Worm (Caenorhabditis elegans) whole organism, L2 larva: ENCODE results near the gene Y51A2B.8.
"Not testable (repeated sequence)": the region's sequence is repeated elsewhere in the genome, so short reads cannot be mapped to it uniquely, and the experiment has no call there.

Experiments
- C34F6.9 ChIP-seq: fragments of 150-350 bp; optimal IDR thresholded peaks from 2 replicates; lab custom pipeline; 2014; ENCODE audit warnings: missing biosample characterization, missing genetic modification characterization
- R02D3.7 ChIP-seq: fragments of 150-350 bp; optimal IDR thresholded peaks from 2 replicates; lab custom pipeline; 2014; ENCODE audit warnings: missing biosample characterization, missing genetic modification characterization
- Y55F3AM.14 ChIP-seq: fragments of 200-800 bp; sonication (Bioruptor generic); optimal IDR thresholded peaks from 2 replicates; lab custom pipeline; 2018; ENCODE audit warnings: mild to moderate bottlenecking, missing genetic modification characterization, missing compliant biosample characterization
- alr-1 ChIP-seq: fragments of 150-350 bp; optimal IDR thresholded peaks from 2 replicates; lab custom pipeline; 2014; ENCODE audit warnings: missing biosample characterization, missing genetic modification characterization
- aly-2 ChIP-seq: fragments of 150-350 bp; optimal IDR thresholded peaks from 2 replicates; lab custom pipeline; 2014; ENCODE audit warnings: missing biosample characterization, missing genetic modification characterization
- ama-1 ChIP-seq: fragments of 150-350 bp; optimal IDR thresholded peaks from 2 replicates; lab custom pipeline; 2018; ENCODE audit warnings: inconsistent platforms
- blmp-1 ChIP-seq: sonication (generic microtip); optimal IDR thresholded peaks from 2 replicates; lab custom pipeline; 2017; ENCODE audit warnings: missing genetic modification characterization, mild to moderate bottlenecking, missing compliant biosample characterization, antibody characterized with exemption, moderate library complexity; ENCODE audit not compliant: insufficient read depth
- ceh-16 ChIP-seq: fragments of 150-350 bp; optimal IDR thresholded peaks from 2 replicates; lab custom pipeline; 2014; ENCODE audit warnings: missing biosample characterization, missing genetic modification characterization
- ceh-82 ChIP-seq: fragments of 150-350 bp; optimal IDR thresholded peaks from 2 replicates; lab custom pipeline; 2014; ENCODE audit warnings: missing biosample characterization, missing genetic modification characterization
- crh-2 ChIP-seq: sonication (generic microtip); optimal IDR thresholded peaks from 2 replicates; lab custom pipeline; 2017; ENCODE audit warnings: missing biosample characterization, missing genetic modification characterization
- elt-1 ChIP-seq: fragments of 150-350 bp; optimal IDR thresholded peaks from 2 replicates; lab custom pipeline; 2014; ENCODE audit warnings: missing biosample characterization, missing genetic modification characterization
- elt-3 ChIP-seq: sonication (generic microtip); optimal IDR thresholded peaks from 2 replicates; lab custom pipeline; 2017; ENCODE audit warnings: missing biosample characterization, missing genetic modification characterization
- gmeb-1 ChIP-seq: fragments of 150-350 bp; optimal IDR thresholded peaks from 2 replicates; lab custom pipeline; 2014; ENCODE audit warnings: missing biosample characterization, missing genetic modification characterization
- lin-39 ChIP-seq: fragments of 150-350 bp; optimal IDR thresholded peaks from 2 replicates; lab custom pipeline; 2014; ENCODE audit warnings: missing biosample characterization, missing genetic modification reagents, missing genetic modification characterization
- lsy-2 ChIP-seq, 2 experiments: fragments of 150-350 bp in 1 of 2; sonication (generic microtip) in 1 of 2; optimal IDR thresholded peaks; 2 replicates each; lab custom pipeline; 2014 to 2017; ENCODE audit warnings: missing biosample characterization in 2 of 2, missing genetic modification characterization in 2 of 2
- mab-5 ChIP-seq: fragments of 150-350 bp; optimal IDR thresholded peaks from 2 replicates; lab custom pipeline; 2014; ENCODE audit warnings: missing biosample characterization, missing genetic modification characterization
- nhr-10 ChIP-seq: sonication (generic microtip); optimal IDR thresholded peaks from 2 replicates; lab custom pipeline; 2017; ENCODE audit warnings: missing biosample characterization, missing genetic modification characterization
- nhr-11 ChIP-seq: fragments of 150-350 bp; optimal IDR thresholded peaks from 2 replicates; lab custom pipeline; 2014; ENCODE audit warnings: missing biosample characterization, missing genetic modification characterization
- nhr-12 ChIP-seq: fragments of 150-350 bp; optimal IDR thresholded peaks from 2 replicates; lab custom pipeline; 2014; ENCODE audit warnings: missing biosample characterization, missing genetic modification characterization
- nhr-129 ChIP-seq: fragments of 150-350 bp; optimal IDR thresholded peaks from 2 replicates; lab custom pipeline; 2014; ENCODE audit warnings: missing biosample characterization, missing genetic modification characterization
- nhr-21 ChIP-seq: fragments of 150-350 bp; optimal IDR thresholded peaks from 2 replicates; lab custom pipeline; 2014; ENCODE audit warnings: missing biosample characterization, missing genetic modification characterization
- nhr-23 ChIP-seq: fragments of 150-350 bp; optimal IDR thresholded peaks from 2 replicates; lab custom pipeline; 2014; ENCODE audit warnings: missing biosample characterization, missing genetic modification reagents, missing genetic modification characterization
- nhr-237 ChIP-seq: fragments of 150-350 bp; optimal IDR thresholded peaks from 2 replicates; lab custom pipeline; 2014; ENCODE audit warnings: missing biosample characterization, missing genetic modification characterization
- nhr-25 ChIP-seq: fragments of 150-350 bp; sonication (generic microtip); optimal IDR thresholded peaks from 3 replicates; lab custom pipeline; 2014; ENCODE audit warnings: missing biosample characterization, missing genetic modification characterization
- nhr-77 ChIP-seq: fragments of 150-350 bp; optimal IDR thresholded peaks from 2 replicates; lab custom pipeline; 2014; ENCODE audit warnings: missing biosample characterization, missing genetic modification characterization
- peb-1 ChIP-seq: fragments of 150-350 bp; optimal IDR thresholded peaks from 2 replicates; lab custom pipeline; 2014; ENCODE audit warnings: missing biosample characterization, missing genetic modification characterization
- sem-4 ChIP-seq: fragments of 150-350 bp; optimal IDR thresholded peaks from 2 replicates; lab custom pipeline; 2014; ENCODE audit warnings: missing biosample characterization, missing genetic modification reagents, missing genetic modification characterization
- skn-1 ChIP-seq: sonication (generic microtip); optimal IDR thresholded peaks from 2 replicates; lab custom pipeline; 2017; ENCODE audit warnings: missing biosample characterization, missing genetic modification characterization
- sma-9 ChIP-seq, 2 experiments: fragments of 150-350 bp in 1 of 2; sonication (generic microtip) in 1 of 2; optimal IDR thresholded peaks; 2 replicates each; lab custom pipeline; 2014 to 2016; ENCODE audit warnings: missing genetic modification characterization in 2 of 2, mild to moderate bottlenecking in 1 of 2, missing biosample characterization in 1 of 2, missing compliant biosample characterization in 1 of 2, missing genetic modification reagents in 1 of 2, moderate library complexity in 1 of 2
- unc-39 ChIP-seq: fragments of 150-350 bp; optimal IDR thresholded peaks from 2 replicates; lab custom pipeline; 2014; ENCODE audit warnings: missing biosample characterization, missing genetic modification characterization
- unc-62 ChIP-seq: fragments of 150-350 bp; optimal IDR thresholded peaks from 2 replicates; lab custom pipeline; 2014; ENCODE audit warnings: missing biosample characterization, missing genetic modification reagents, missing genetic modification characterization
- zag-1 ChIP-seq: fragments of 150-350 bp; optimal IDR thresholded peaks from 2 replicates; lab custom pipeline; 2014; ENCODE audit warnings: missing biosample characterization, missing genetic modification characterization
- ztf-1 ChIP-seq: fragments of 200-800 bp; sonication (Bioruptor generic); conservative IDR thresholded peaks from 2 replicates; pipeline ENCODE4 v1.3.6; 2022; ENCODE audit warnings: missing genetic modification characterization, missing compliant biosample characterization
- ztf-11 ChIP-seq: sonication (generic microtip); optimal IDR thresholded peaks from 2 replicates; lab custom pipeline; 2017; ENCODE audit warnings: missing biosample characterization, missing genetic modification characterization
- ztf-4 ChIP-seq: fragments of 150-350 bp; optimal IDR thresholded peaks from 2 replicates; lab custom pipeline; 2014; ENCODE audit warnings: missing biosample characterization, missing genetic modification characterization

Gene Y51A2B.8

DNA sequence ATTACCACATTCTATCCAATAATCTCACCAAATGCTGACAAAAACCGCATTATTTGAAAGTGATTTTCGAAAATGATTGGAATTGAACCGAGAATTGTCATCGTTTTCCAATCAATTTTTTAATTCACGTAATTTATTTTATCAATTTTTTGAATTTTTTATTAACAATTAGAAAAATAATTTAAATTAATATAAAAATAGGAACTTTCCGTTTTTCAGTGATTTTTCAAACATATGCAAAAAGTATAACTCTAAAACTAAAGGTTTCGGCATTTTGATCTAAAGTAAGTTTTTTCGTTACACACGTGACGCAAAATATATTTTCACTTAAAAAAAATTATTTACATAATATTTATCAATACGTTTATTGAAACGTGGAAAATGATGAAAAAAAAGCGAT, 15.3 kb downstream of the Y51A2B.8 start, which contains the start of gene Y51A2B.6:
Gene Y51A2B.6 (minus strand): TSS at position 101 of the 400 bp plus-strand sequence.
- no peak for TF ChIP-seq ama-1 (lab: Kevin White, UChicago)
- no peak for TF ChIP-seq ztf-1 (GFP tag; lab: Robert Waterston, UW)
- no peak for TF ChIP-seq nhr-11
- TF ChIP-seq crh-2 (tag; lab: Kevin White, UChicago): no peak
- no peak for TF ChIP-seq ceh-82 (tag; lab: Kevin White, UChicago)
- no peak for TF ChIP-seq lin-39
- no peak for TF ChIP-seq gmeb-1 (tag; lab: Kevin White, UChicago)
- TF ChIP-seq alr-1 (tag; lab: Kevin White, UChicago): no peak
- no peak for TF ChIP-seq C34F6.9
- no peak for TF ChIP-seq nhr-23 (tag; lab: Kevin White, UChicago)
- TF ChIP-seq peb-1 (tag; lab: Kevin White, UChicago): no peak
- no peak for TF ChIP-seq nhr-12 (tag; lab: Kevin White, UChicago)
- TF ChIP-seq ceh-16: no peak

DNA sequence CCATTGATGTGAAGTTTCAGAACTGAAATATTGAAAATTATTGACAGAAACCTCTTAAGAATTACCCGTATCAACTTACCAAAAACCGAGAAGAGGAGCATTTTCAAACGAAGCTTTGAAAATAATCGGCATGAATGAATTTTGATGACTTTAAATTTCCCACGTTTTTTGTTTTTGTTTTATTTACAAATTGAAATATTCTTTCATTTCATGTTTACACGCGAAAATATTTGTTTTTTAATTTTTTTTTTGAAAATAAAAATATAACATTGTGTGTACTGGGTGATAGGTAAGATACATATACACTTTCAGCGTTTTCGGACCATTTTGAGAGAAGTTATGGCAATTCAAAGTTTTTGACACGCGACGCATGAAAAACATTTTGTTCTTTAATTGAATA, 16.7 kb downstream of the Y51A2B.8 start, which contains the start of gene Y51A2B.9:
Gene Y51A2B.9 (minus strand): TSS at position 101 of the 400 bp plus-strand sequence.
- TF ChIP-seq lsy-2 (tag; optimal IDR thresholded peaks at IDR 0.05; lab: Kevin White, UChicago): no peak
- TF ChIP-seq sem-4 (tag; lab: Kevin White, UChicago): no peak
- TF ChIP-seq nhr-11: no peak
- TF ChIP-seq elt-1 (tag; lab: Kevin White, UChicago): no peak
- no peak for TF ChIP-seq ama-1 (lab: Kevin White, UChicago)
- no peak for TF ChIP-seq unc-62 (GFP tag; lab: Kevin White, UChicago)
- no peak for TF ChIP-seq ztf-4 (tag; lab: Kevin White, UChicago)
- TF ChIP-seq ceh-82 (tag; lab: Kevin White, UChicago): no peak
- no peak for TF ChIP-seq blmp-1
- TF ChIP-seq nhr-21 (tag; lab: Kevin White, UChicago): no peak
- no peak for TF ChIP-seq nhr-12 (tag; lab: Kevin White, UChicago)
- TF ChIP-seq nhr-25: no peak
- TF ChIP-seq nhr-237: no peak
- TF ChIP-seq gmeb-1 (tag; lab: Kevin White, UChicago): no peak
- no peak for TF ChIP-seq ztf-1 (GFP tag; lab: Robert Waterston, UW)
- TF ChIP-seq elt-3 (tag; lab: Kevin White, UChicago): no peak

- no peak for TF ChIP-seq ceh-82 (tag; lab: Kevin White, UChicago)
- TF ChIP-seq skn-1: no peak
- no peak for TF ChIP-seq mab-5 (tag; lab: Kevin White, UChicago)
- no peak for TF ChIP-seq R02D3.7 (tag; lab: Kevin White, UChicago)
- TF ChIP-seq aly-2 (tag; lab: Kevin White, UChicago): no peak
- TF ChIP-seq unc-39 (tag; lab: Kevin White, UChicago): no peak
- TF ChIP-seq ztf-11 (tag; lab: Kevin White, UChicago): no peak
- TF ChIP-seq ceh-16: no peak
- no peak for TF ChIP-seq ztf-1 (GFP tag; lab: Robert Waterston, UW)
- no peak for TF ChIP-seq nhr-21 (tag; lab: Kevin White, UChicago)
Observed at ce11 chrV:18397814-18398213, 18.9 kb downstream of the Y51A2B.8 start, which contains the start of gene Y51A2B.16. TSS of gene Y51A2B.16 (minus strand) at chrV:18397914.

ce11 chrV:18402743-18403142, 23.8 kb downstream of the Y51A2B.8 start:
- no peak for TF ChIP-seq crh-2 (tag; lab: Kevin White, UChicago)
- TF ChIP-seq zag-1 (tag; lab: Kevin White, UChicago): no peak
- no peak for TF ChIP-seq ama-1 (lab: Kevin White, UChicago)
- TF ChIP-seq gmeb-1 (tag; lab: Kevin White, UChicago): no peak
- TF ChIP-seq nhr-10 (tag; lab: Kevin White, UChicago): no peak
- no peak for TF ChIP-seq C34F6.9
- no peak for TF ChIP-seq sem-4 (tag; lab: Kevin White, UChicago)
- no peak for TF ChIP-seq ceh-82 (tag; lab: Kevin White, UChicago)
- no peak for TF ChIP-seq sma-9 (GFP tag; optimal IDR thresholded peaks at IDR 0.05; lab: Kevin White, UChicago)
- no peak for TF ChIP-seq sma-9 (tag; optimal IDR thresholded peaks at IDR 0.05; lab: Kevin White, UChicago)
- TF ChIP-seq unc-62 (GFP tag; lab: Kevin White, UChicago): no peak
- no peak for TF ChIP-seq nhr-77
- TF ChIP-seq nhr-129 (tag; lab: Kevin White, UChicago): no peak
- no peak for TF ChIP-seq skn-1

ce11 chrV:18404767-18405166, 25.8 kb downstream of the Y51A2B.8 start, which contains the start of gene srh-209:
TSS of gene srh-209 (minus strand) at chrV:18404867.
- TF ChIP-seq sma-9 (GFP tag; optimal IDR thresholded peaks at IDR 0.05; lab: Kevin White, UChicago); sma-9 (tag; optimal IDR thresholded peaks at IDR 0.05; lab: Kevin White, UChicago); blmp-1; Y55F3AM.14 (GFP tag; lab: Kevin White, UChicago): not testable (repeated sequence)
